Worm (Caenorhabditis elegans) whole organism, L4/young adult: ENCODE results near the gene dyf-17.
"Not testable (repeated sequence)": the region's sequence is repeated elsewhere in the genome, so short reads cannot be mapped to it uniquely, and the experiment has no call there.

Source experiments
- W03F9.2 ChIP-seq: fragments of 150-350 bp; optimal IDR thresholded peaks from 2 replicates; lab custom pipeline; 2014; ENCODE audit warnings: missing biosample characterization, missing genetic modification characterization
- him-1 ChIP-seq: sonication (generic microtip); optimal IDR thresholded peaks from 2 replicates; lab custom pipeline; 2016; ENCODE audit warnings: missing genotype, missing genetic modification reagents, missing genetic modification characterization, missing compliant biosample characterization

DNA sequence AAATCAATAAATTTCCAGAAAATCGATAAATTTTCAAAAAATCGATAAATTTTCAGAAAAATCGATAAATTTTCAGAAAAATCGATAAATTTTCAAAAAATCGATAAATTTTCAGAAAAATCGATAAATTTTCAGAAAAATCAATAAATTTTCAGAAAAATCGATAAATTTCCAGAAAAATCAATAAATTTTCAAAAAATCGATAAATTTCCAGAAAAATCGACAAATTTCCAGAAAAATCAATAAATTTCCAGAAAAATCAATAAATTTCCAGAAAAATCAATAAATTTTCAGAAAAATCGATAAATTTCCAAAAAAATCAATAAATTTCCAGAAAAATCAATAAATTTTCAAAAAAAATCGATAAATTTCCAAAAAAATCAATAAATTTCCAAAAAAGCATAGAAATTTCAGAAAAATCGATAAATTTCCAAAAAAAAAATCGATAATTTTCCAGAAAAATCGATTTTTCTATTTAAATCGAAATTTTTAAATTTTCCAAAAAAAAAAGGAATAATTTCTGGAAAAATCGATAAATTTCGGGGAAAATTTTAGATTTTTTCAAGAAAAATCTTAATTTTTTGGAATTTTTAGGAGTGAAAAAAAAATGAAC is 25.6 kb upstream of the dyf-17 start, which contains the start of gene zhp-4:
- TF ChIP-seq W03F9.2, him-1 (tag; lab: Kevin White, UChicago): not testable (repeated sequence)
